Fruit fly (Drosophila melanogaster): ENCODE measurements around the gene neur.

DNA sequence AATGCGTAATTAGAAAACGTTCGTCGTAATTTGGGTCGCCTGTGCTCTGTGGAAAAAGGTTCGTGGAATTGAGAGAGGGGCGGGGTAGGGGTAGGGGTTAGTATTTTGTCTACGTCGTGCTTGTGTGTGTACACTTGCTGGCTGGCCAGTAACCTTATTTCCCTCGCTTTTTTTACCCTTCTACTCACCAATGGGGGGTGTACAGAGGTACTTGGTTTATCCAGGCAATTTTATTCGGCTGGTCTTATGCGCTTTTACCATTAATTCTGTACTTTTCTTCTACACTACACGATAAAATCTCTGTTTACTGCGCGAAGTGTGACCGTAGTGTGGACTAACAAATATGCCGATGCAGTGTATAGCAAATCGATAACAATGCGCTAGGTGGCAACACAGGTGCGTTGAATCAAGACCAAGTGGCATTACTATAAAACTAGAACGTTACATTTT, 19.6 kb downstream of the neur start, which contains the start of gene tgo:
- TF ChIP-seq pan (optimal IDR thresholded peaks at IDR 0.05) (no peak), Dll (optimal IDR thresholded peaks at IDR 0.05) (no peak), EcR (GFP tag; optimal IDR thresholded peaks at IDR 0.05) (no peak), CG8478 (optimal IDR thresholded peaks at IDR 0.05) (no peak), psq (optimal IDR thresholded peaks at IDR 0.05) (no peak)
